Fruit fly (Drosophila melanogaster) whole organism: ENCODE measurements around the gene spri.

Source experiments
- CG8478 ChIP-seq: fragments of >200 bp; optimal IDR thresholded peaks from 2 replicates; lab custom pipeline; 2018; ENCODE audit warnings: inconsistent platforms
- Dll ChIP-seq: fragments of >200 bp; optimal IDR thresholded peaks from 2 replicates; lab custom pipeline; 2017
- EcR ChIP-seq, 2 experiments: fragments of >200 bp; optimal IDR thresholded peaks; 2 replicates each; lab custom pipeline; 2017; ENCODE audit warnings: missing biosample characterization in 2 of 2, missing genetic modification characterization in 2 of 2, missing genetic modification reagents in 2 of 2
- pan ChIP-seq: fragments of >200 bp; optimal IDR thresholded peaks from 2 replicates; lab custom pipeline; 2017
- psq ChIP-seq: fragments of >200 bp; optimal IDR thresholded peaks from 2 replicates; lab custom pipeline; 2017
- usp ChIP-seq: fragments of >200 bp; optimal IDR thresholded peaks from 2 replicates; lab custom pipeline; 2017; ENCODE audit warnings: missing biosample characterization, missing genetic modification characterization, mixed read lengths

DNA sequence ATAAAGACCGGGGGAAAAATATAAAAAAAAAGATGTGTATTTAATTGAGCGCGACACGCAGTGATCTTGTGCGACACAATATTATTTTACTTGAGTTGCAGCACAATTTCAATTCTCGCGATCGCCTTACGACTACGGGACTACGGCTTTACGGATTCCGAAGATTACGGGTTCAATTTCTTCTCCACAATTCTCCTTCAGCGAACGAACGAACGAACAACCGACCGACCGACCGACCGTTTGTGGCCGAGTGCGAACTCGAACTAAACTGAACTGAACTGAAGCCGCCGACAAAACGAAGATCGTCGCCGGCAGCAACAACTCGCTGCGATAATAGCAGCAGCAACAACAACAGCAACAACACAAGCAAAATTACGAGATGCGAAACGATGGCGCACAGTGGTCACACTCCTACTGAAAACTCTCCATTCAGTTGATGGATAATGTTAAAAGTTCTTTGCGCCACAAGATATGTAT lies at the start of gene spri:
- no peak for TF ChIP-seq psq (lab: Kevin White, UChicago)
- no peak for TF ChIP-seq CG8478 (lab: Kevin White, UChicago)
- TF ChIP-seq Dll: no peak
- TF ChIP-seq usp (GFP tag; lab: Kevin White, UChicago): no peak
- no peak for TF ChIP-seq pan (lab: Kevin White, UChicago)
- TF ChIP-seq EcR (GFP tag; optimal IDR thresholded peaks at IDR 0.05; lab: Kevin White, UChicago): no peak
